Fruit fly (Drosophila melanogaster): ENCODE measurements around the gene CG14989.

Gene CG14989

DNA sequence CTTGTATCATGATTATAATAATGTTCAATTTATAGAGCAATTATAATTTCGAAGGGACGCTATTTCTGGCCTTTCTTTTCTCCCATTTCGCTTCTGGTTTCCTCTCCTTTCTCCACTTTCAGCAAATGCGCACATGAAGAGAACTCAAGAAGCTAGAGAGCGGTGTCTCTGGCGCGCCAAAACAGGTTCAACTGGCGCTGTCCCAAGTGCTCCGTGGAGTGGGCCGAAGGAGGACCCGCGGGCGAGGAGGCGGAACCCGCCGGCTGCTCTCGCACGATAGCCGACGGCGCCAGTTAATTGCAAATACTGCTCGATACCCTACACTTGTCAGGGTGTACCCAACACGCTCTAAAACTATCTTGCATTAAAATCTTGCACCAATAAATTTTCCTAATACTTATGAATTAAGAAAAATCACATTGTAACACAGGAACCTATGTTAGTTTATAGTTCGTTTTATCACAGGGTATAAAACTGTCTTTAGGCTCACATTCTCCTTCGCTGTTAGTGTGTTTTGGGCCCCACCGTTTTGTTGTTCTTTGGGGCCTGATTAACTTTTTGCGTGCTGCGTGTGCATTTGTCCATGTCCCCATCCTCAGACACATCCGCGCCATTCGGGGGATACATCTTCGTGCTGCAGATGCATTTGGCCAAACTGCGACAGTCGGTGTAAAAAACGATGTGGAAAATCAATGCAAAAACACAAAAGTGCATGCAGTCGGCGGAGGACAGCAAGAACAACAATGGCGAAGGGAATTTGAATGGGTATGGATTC, 17.0 kb upstream of the CG14989 start (continued):
- TF ChIP-seq ewg (GFP tag; optimal IDR thresholded peaks at IDR 0.05) (peak; percentile 76), Usf (GFP tag; optimal IDR thresholded peaks at IDR 0.05) (peak; percentile 80), tin (GFP tag; optimal IDR thresholded peaks at IDR 0.05) (peak; percentile 70), ci (GFP tag; IDR thresholded peaks at IDR 0.05) (peak; percentile 98), CG7372 (GFP tag; IDR thresholded peaks at IDR 0.05) (peak; percentile 88), CG18599 (GFP tag; optimal IDR thresholded peaks at IDR 0.05) (peak; percentile 90), dm (GFP tag; optimal IDR thresholded peaks at IDR 0.05) (peak; percentile 85), ash1 (GFP tag; optimal IDR thresholded peaks at IDR 0.05) (no peak), CG4404 (GFP tag; IDR thresholded peaks at IDR 0.05) (peak; percentile 75), cas (GFP tag; IDR thresholded peaks at IDR 0.05) (peak; percentile 87), CG17186 (GFP tag; optimal IDR thresholded peaks at IDR 0.05) (no peak), CHES-1-like (GFP tag; optimal IDR thresholded peaks at IDR 0.05) (peak; percentile 91), CG15011 (GFP tag; optimal IDR thresholded peaks at IDR 0.05) (peak; percentile 73), CG17361 (GFP tag; IDR thresholded peaks at IDR 0.05) (peak; percentile 75), CG1602 (GFP tag; optimal IDR thresholded peaks at IDR 0.05) (peak; percentile 72), CG11247 (GFP tag; IDR thresholded peaks at IDR 0.05) (peak; percentile 93), CG7839 (tag; optimal IDR thresholded peaks at IDR 0.05) (peak; percentile 87), CG2875 (GFP tag; optimal IDR thresholded peaks at IDR 0.05) (peak; percentile 54), Doc2 (GFP tag; IDR thresholded peaks at IDR 0.05) (peak; percentile 60; the same call in 1 of the 2 replicates), D (optimal IDR thresholded peaks at IDR 0.05) (no peak), D (GFP tag; optimal IDR thresholded peaks at IDR 0.05) (peak; percentile 59), CG31441 (GFP tag; IDR thresholded peaks at IDR 0.05) (peak; percentile 80), hth (optimal IDR thresholded peaks at IDR 0.05) (no peak), Hr3 (GFP tag; optimal IDR thresholded peaks at IDR 0.05) (peak; percentile 77), fd96Cb (tag; optimal IDR thresholded peaks at IDR 0.05) (peak; percentile 82), Taf1 (GFP tag; IDR thresholded peaks at IDR 0.05) (peak; percentile 85), CG11695 (GFP tag; IDR thresholded peaks at IDR 0.05) (peak; percentile 87), Abd-B (GFP tag; optimal IDR thresholded peaks at IDR 0.05) (peak; percentile 89), CG17912 (GFP tag; optimal IDR thresholded peaks at IDR 0.05) (peak; percentile 30), lbe (GFP tag; optimal IDR thresholded peaks at IDR 0.05) (peak; percentile 96), Atf3 (GFP tag; optimal IDR thresholded peaks at IDR 0.05) (peak; percentile 76), sisA (GFP tag; IDR thresholded peaks at IDR 0.05) (peak; percentile 93), ssp (GFP tag; IDR thresholded peaks at IDR 0.05) (peak; percentile 81), CG4820 (GFP tag; optimal IDR thresholded peaks at IDR 0.05) (peak; percentile 78), CG10959 (GFP tag; IDR thresholded peaks at IDR 0.05) (peak; percentile 73), CG4328 (GFP tag; optimal IDR thresholded peaks at IDR 0.05) (no peak), CG34422 (GFP tag; IDR thresholded peaks at IDR 0.05) (peak; percentile 88), usp (GFP tag; optimal IDR thresholded peaks at IDR 0.05) (no peak), grau (tag; optimal IDR thresholded peaks at IDR 0.05) (peak; percentile 85), CG13287 (GFP tag; IDR thresholded peaks at IDR 0.05; ENCODE audit: partially characterized antibody) (no peak), Antp (GFP tag; optimal IDR thresholded peaks at IDR 0.05) (peak; percentile 88), psq (GFP tag; optimal IDR thresholded peaks at IDR 0.05) (peak; percentile 41), Aef1 (GFP tag; IDR thresholded peaks at IDR 0.05) (peak; percentile 95), ftz-f1 (GFP tag; optimal IDR thresholded peaks at IDR 0.05) (no peak), CG30431 (GFP tag; optimal IDR thresholded peaks at IDR 0.05) (peak; percentile 81), Rx (GFP tag; IDR thresholded peaks at IDR 0.05) (peak; percentile 86), CG6765 (GFP tag; optimal IDR thresholded peaks at IDR 0.05) (peak; percentile 52), amos (GFP tag; IDR thresholded peaks at IDR 0.05; ENCODE audit: partially characterized antibody) (no peak), sug (tag; optimal IDR thresholded peaks at IDR 0.05) (peak; percentile 56), Drgx (GFP tag; IDR thresholded peaks at IDR 0.05) (peak; percentile 99), CG1024 (GFP tag; IDR thresholded peaks at IDR 0.05) (peak; percentile 84)

All from whole organism, embryonic.